Worm (Caenorhabditis elegans): ENCODE data around the gene ttr-32.

DNA sequence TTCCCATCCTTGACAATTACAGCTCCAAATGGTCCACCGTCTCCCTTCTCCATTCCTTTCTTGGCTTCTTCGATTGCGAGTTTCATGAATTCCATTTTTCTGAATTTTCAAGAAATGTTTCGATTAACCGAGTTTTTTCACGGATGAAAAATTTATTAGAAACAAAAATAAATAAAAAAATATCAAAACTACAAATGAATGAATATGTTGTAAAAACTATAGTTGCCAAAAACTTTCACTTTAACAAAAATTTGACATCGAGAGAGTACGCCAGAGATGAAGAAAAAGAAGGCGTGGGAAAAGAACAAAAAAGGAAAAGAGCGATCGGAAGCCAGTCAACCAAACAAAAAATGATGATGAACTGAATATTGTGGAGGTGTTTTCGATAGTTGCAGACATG is 16.7 kb downstream of the ttr-32 start, which contains the start of gene R13A5.10:
- no peak for TF ChIP-seq mdl-1 (tag; optimal IDR thresholded peaks at IDR 0.05)
- TF ChIP-seq nhr-237 (tag; optimal IDR thresholded peaks at IDR 0.05) = no peak
- TF ChIP-seq lin-39 (tag; optimal IDR thresholded peaks at IDR 0.05) = no peak
- no peak for TF ChIP-seq fkh-10 (GFP tag; optimal IDR thresholded peaks at IDR 0.05)
- no peak for TF ChIP-seq unc-130 (tag; optimal IDR thresholded peaks at IDR 0.05)
- no peak for TF ChIP-seq fos-1 (tag; optimal IDR thresholded peaks at IDR 0.05)

Data from whole organism, L1 larva.